Fruit fly (Drosophila melanogaster) whole organism: ENCODE results near the gene Gr93c.

Experiments
- CG8478 ChIP-seq: fragments of >200 bp; optimal IDR thresholded peaks from 2 replicates; lab custom pipeline; 2018; ENCODE audit warnings: inconsistent platforms
- EcR ChIP-seq, 2 experiments: fragments of >200 bp; optimal IDR thresholded peaks; 2 replicates each; lab custom pipeline; 2017; ENCODE audit warnings: missing biosample characterization in 2 of 2, missing genetic modification characterization in 2 of 2, missing genetic modification reagents in 2 of 2
- pan ChIP-seq: fragments of >200 bp; optimal IDR thresholded peaks from 2 replicates; lab custom pipeline; 2017
- psq ChIP-seq: fragments of >200 bp; optimal IDR thresholded peaks from 2 replicates; lab custom pipeline; 2017
- usp ChIP-seq: fragments of >200 bp; optimal IDR thresholded peaks from 2 replicates; lab custom pipeline; 2017; ENCODE audit warnings: missing biosample characterization, missing genetic modification characterization, mixed read lengths

DNA sequence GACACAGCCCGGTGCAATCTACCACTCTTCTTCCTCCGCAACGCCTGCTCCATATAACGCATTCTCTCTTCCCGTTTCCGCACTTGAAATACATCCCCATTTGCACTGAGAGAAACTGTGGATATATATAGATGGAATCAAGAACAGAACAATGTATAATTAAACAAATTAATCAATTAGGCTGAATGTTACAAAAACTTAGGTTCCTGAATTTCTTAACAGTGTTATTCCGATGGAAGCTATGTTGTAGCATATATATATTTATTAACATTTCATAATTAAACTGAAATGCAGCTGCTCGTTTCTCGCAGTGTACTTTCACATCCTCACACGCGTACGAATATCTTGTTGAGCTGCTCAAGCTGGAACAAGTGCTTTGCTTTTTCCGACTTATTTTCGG, 14.4 kb upstream of the Gr93c start:
- no peak for TF ChIP-seq psq (lab: Kevin White, UChicago)
- TF ChIP-seq pan, result no peak
- TF ChIP-seq EcR (GFP tag; optimal IDR thresholded peaks at IDR 0.05; lab: Kevin White, UChicago), result no peak
- no peak for TF ChIP-seq usp (GFP tag; lab: Kevin White, UChicago)
- no peak for TF ChIP-seq CG8478 (lab: Kevin White, UChicago)
